Worm (Caenorhabditis elegans): ENCODE measurements around the gene C14B1.2.

Gene C14B1.2

DNA sequence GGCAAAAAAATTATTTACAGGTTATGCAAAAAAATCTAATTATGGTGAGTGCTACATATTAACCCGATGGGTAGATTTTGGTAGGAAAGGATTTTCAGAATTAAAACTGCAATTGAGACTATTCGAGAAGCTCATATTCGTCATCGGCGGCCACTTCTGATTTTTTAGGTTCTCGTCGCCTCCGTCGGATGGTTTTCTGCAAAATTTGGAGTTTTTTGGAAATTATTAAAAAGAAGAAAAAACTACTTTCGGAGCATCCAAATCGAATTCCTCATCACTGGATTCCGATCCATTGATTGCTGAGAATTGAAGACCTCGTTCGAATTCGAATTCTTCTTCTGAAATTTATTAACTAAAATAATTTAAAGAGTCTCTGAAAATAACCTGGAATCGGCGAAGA is 49.1 kb upstream of the C14B1.2 start (continued):
- TF ChIP-seq bed-2 (GFP tag; IDR thresholded peaks at IDR 0.05) (no peak), nfya-2 (GFP tag; IDR thresholded peaks at IDR 0.05) (no peak), cebp-2 (GFP tag; IDR thresholded peaks at IDR 0.05) (0 out of 2 replicates have a peak, but pooled peaks have one; percentile 41), tlf-1 (GFP tag; optimal IDR thresholded peaks at IDR 0.05) (peak; percentile 16), cebp-1 (GFP tag; IDR thresholded peaks at IDR 0.05) (no peak), cebp-1 (tag; optimal IDR thresholded peaks at IDR 0.05) (peak; percentile 14), nhr-90 (tag; optimal IDR thresholded peaks at IDR 0.05) (peak; percentile 47), K11D2.4 (GFP tag; IDR thresholded peaks at IDR 0.05) (no peak), atf-7 (tag; optimal IDR thresholded peaks at IDR 0.05) (peak; percentile 2), Y53G8AR.9 (GFP tag; conservative IDR thresholded peaks at IDR 0.05) (peak; percentile 62; the same call in 1 of the 2 replicates), lin-26 (GFP tag; IDR thresholded peaks at IDR 0.05) (no peak)

DNA sequence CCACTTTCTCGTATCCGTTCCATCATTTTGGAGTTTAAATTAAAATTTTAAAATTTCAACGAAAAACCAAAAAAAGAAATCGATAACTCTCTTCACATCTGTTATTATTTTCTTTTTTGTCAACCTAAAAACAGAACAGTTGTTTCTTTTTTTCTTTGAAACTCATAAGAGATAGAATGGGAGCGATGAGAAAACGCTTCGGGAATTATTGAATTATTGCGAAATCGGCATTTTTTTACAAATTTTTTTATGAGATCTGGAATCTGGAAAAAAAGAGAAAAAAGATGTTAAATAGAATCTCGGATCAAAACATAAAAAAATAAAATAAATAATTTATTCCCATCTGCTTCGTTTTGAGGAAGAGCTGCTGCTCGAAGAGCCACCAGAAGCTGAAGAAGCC is 44.6 kb upstream of the C14B1.2 start, which contains the start of gene C46F11.5:
Gene C46F11.5 (minus strand): TSS at position 128 of the 400 bp plus-strand sequence.
- TF ChIP-seq cebp-1 (GFP tag; IDR thresholded peaks at IDR 0.05), result peak; percentile 75
- TF ChIP-seq cebp-1 (tag; optimal IDR thresholded peaks at IDR 0.05), result peak; percentile 97
- TF ChIP-seq hsf-1 (GFP tag; IDR thresholded peaks at IDR 0.05), result no peak

DNA sequence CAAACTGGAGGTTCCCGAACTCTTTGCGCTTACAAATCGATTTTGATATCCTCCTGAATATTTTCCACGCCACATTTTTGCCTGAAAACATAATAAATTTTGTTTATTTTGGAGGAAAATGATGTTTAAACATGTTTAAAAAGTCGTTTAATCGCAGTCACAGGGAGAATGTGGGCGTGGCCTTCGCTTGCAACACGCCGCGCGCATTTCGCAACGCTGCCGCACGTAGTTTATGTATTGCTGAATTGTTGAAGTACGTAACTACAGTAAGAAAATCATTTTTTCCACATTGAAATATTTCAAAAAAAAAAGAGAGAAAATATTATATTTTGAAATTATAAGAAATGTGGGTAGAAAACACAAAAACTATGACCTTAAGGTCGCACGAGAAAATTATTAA is 37.8 kb upstream of the C14B1.2 start, which contains the start of gene C46F11.4:
Gene C46F11.4 (minus strand): TSS at position 81 of the 400 bp plus-strand sequence.
- TF ChIP-seq attf-3 (GFP tag; conservative IDR thresholded peaks at IDR 0.05), result no peak
- peak; percentile 46 for TF ChIP-seq rpc-1 (optimal IDR thresholded peaks at IDR 0.05)
- no peak for TF ChIP-seq rpc-1 (tag; optimal IDR thresholded peaks at IDR 0.05)
- peak; percentile 10 for TF ChIP-seq snpc-1.3 (tag; optimal IDR thresholded peaks at IDR 0.05; ENCODE audit: insufficient read depth)
- TF ChIP-seq lin-35 (GFP tag; optimal IDR thresholded peaks at IDR 0.05), result peak in 1 of 3 experiments; percentile 39
- TF ChIP-seq ztf-25 (GFP tag; IDR thresholded peaks at IDR 0.05), result no peak
- no peak for TF ChIP-seq Y56A3A.18 (GFP tag; IDR thresholded peaks at IDR 0.05)
- 0 out of 2 replicates have a peak, but pooled peaks have one; percentile 28 for TF ChIP-seq Y53G8AR.9 (GFP tag; conservative IDR thresholded peaks at IDR 0.05)
- TF ChIP-seq him-1 (tag; optimal IDR thresholded peaks at IDR 0.05), result peak; percentile 66
- TF ChIP-seq attf-5 (GFP tag; optimal IDR thresholded peaks at IDR 0.05), result peak; percentile 26
- peak; percentile 61 for TF ChIP-seq madf-6 (GFP tag; IDR thresholded peaks at IDR 0.05)
- 0 out of 2 replicates have a peak, but pooled peaks have one; percentile 34 for TF ChIP-seq nfyb-1 (GFP tag; IDR thresholded peaks at IDR 0.05)
- TF ChIP-seq F49E8.2 (tag; optimal IDR thresholded peaks at IDR 0.05; ENCODE audit: insufficient read depth), result peak; percentile 32
- TF ChIP-seq lin-54 (GFP tag; optimal IDR thresholded peaks at IDR 0.05), result peak; percentile 28
- TF ChIP-seq cebp-1 (GFP tag; IDR thresholded peaks at IDR 0.05), result peak; percentile 32; the same call in 1 of the 2 replicates
- TF ChIP-seq cebp-1 (tag; optimal IDR thresholded peaks at IDR 0.05), result peak; percentile 87
- TF ChIP-seq ZK185.1 (tag; optimal IDR thresholded peaks at IDR 0.05; ENCODE audit: poor library complexity, severe bottlenecking), result peak; percentile 38
- TF ChIP-seq C17E4.6 (GFP tag; IDR thresholded peaks at IDR 0.05), result no peak
- TF ChIP-seq madf-10 (tag; optimal IDR thresholded peaks at IDR 0.05), result peak; percentile 6

DNA sequence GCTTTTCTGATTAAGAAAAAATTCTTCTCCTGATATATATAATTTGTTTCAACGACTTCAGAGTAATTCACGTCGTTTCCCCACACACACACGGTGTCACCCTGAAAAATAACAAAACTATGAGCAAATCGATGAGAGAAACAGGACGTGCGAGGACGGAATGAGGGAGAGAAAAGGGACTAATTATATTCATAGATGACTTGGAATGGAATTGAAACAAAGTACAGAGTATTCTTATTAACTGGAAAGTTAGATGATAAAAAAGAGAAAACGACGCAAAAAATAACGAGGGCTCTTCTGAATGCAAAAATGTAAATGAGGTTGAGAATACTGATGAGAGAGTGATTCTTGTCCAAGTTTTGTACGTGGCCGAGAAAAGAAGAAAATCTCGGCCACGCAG is 31.7 kb upstream of the C14B1.2 start, which contains the start of gene C46F11.6:
Gene C46F11.6 (minus strand): TSS at position 101 of the 400 bp plus-strand sequence.
- TF ChIP-seq Y67H2A.10 (GFP tag; conservative IDR thresholded peaks at IDR 0.05) (no peak), F49E8.2 (tag; optimal IDR thresholded peaks at IDR 0.05; ENCODE audit: insufficient read depth) (no peak), dpl-1 (GFP tag; optimal IDR thresholded peaks at IDR 0.05) (no peak), tlf-1 (GFP tag; optimal IDR thresholded peaks at IDR 0.05) (no peak), dpff-1 (tag; optimal IDR thresholded peaks at IDR 0.05) (no peak), attf-5 (GFP tag; optimal IDR thresholded peaks at IDR 0.05) (no peak), lin-26 (GFP tag; IDR thresholded peaks at IDR 0.05) (no peak), die-1 (tag; optimal IDR thresholded peaks at IDR 0.05) (no peak), F52B5.7 (tag; optimal IDR thresholded peaks at IDR 0.05) (no peak), T26A5.8 (tag; optimal IDR thresholded peaks at IDR 0.05) (no peak), gei-17 (GFP tag; optimal IDR thresholded peaks at IDR 0.05) (no peak), C06A6.2 (GFP tag; conservative IDR thresholded peaks at IDR 0.05) (no peak), lin-40 (tag; optimal IDR thresholded peaks at IDR 0.05) (no peak), B0336.3 (GFP tag; IDR thresholded peaks at IDR 0.05) (no peak), pbrm-1 (GFP tag; IDR thresholded peaks at IDR 0.05) (no peak), F33H1.4 (GFP tag; IDR thresholded peaks at IDR 0.05) (no peak), atf-7 (tag; optimal IDR thresholded peaks at IDR 0.05) (no peak), lin-54 (GFP tag; optimal IDR thresholded peaks at IDR 0.05) (no peak), nhr-90 (tag; optimal IDR thresholded peaks at IDR 0.05) (no peak)

Measured in whole organism, young adult.